Worm (Caenorhabditis elegans) whole organism, L1 larva: ENCODE measurements around the gene C01B10.11.

Experiments
- ceh-63 ChIP-seq: fragments of 200-800 bp; sonication (Bioruptor generic); optimal IDR thresholded peaks from 2 replicates; lab custom pipeline; 2018; ENCODE audit warnings: mild to moderate bottlenecking, missing genetic modification characterization, missing compliant biosample characterization
- efl-3 ChIP-seq: fragments of 200-800 bp; sonication (Bioruptor generic); optimal IDR thresholded peaks from 2 replicates; lab custom pipeline; 2018; ENCODE audit warnings: mild to moderate bottlenecking, missing genetic modification characterization, missing compliant biosample characterization
- egl-13 ChIP-seq: sonication (generic microtip); optimal IDR thresholded peaks from 2 replicates; lab custom pipeline; 2016; ENCODE audit warnings: missing genotype, missing genetic modification reagents, missing genetic modification characterization, missing compliant biosample characterization
- fkh-10 ChIP-seq: sonication (generic microtip); optimal IDR thresholded peaks from 2 replicates; lab custom pipeline; 2017; ENCODE audit warnings: missing biosample characterization, missing genetic modification reagents, missing genetic modification characterization
- lin-15B ChIP-seq: fragments of 150-350 bp; sonication (generic microtip); optimal IDR thresholded peaks from 3 replicates; lab custom pipeline; 2014; ENCODE audit warnings: missing biosample characterization, missing genetic modification characterization
- mab-9 ChIP-seq: fragments of 200-800 bp; sonication (Bioruptor generic); IDR thresholded peaks from 2 replicates; pipeline ENCODE4 v1.3.6; 2022; ENCODE audit warnings: missing genetic modification reagents, missing genetic modification characterization, missing compliant biosample characterization
- mep-1 ChIP-seq: fragments of 150-350 bp; optimal IDR thresholded peaks from 2 replicates; lab custom pipeline; 2014; ENCODE audit warnings: missing biosample characterization, missing genetic modification characterization
- nhr-28 ChIP-seq: fragments of 150-350 bp; optimal IDR thresholded peaks from 2 replicates; lab custom pipeline; 2014; ENCODE audit warnings: missing biosample characterization, missing genetic modification characterization
- nhr-84 ChIP-seq: sonication (generic microtip); optimal IDR thresholded peaks from 2 replicates; lab custom pipeline; 2017; ENCODE audit warnings: missing biosample characterization, missing genetic modification characterization
- skn-1 ChIP-seq: fragments of 150-350 bp; optimal IDR thresholded peaks from 2 replicates; lab custom pipeline; 2014; ENCODE audit warnings: missing biosample characterization, missing genetic modification characterization
- unc-130 ChIP-seq: fragments of 150-350 bp; optimal IDR thresholded peaks from 2 replicates; lab custom pipeline; 2017; ENCODE audit warnings: missing biosample characterization, missing genetic modification characterization, inconsistent platforms

DNA sequence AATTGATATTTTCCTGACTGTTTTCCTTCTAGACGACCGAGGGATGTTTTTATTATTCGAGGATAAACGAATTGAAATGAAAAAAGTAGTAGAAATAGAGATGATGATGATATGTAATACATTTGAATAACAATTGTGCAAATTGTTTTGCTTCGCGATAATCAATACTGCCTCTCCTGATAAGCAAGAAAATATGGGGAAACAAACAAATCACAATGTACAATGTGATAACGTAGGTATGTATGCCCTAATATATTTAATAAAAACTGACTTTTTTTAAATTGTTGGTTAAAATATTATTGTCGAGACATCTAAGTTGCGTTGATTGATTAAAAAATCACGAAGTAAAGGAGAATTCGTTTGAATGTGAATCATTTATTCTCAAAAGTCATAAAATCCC lies 30.0 kb upstream of the C01B10.11 start, which contains the start of gene cest-5.2:
- TF ChIP-seq unc-130 (tag; lab: Kevin White, UChicago) (no peak), skn-1 (no peak), mab-9 (no peak), ceh-63 (no peak), mep-1 (no peak), nhr-28 (no peak), efl-3 (GFP tag; lab: Kevin White, UChicago) (no peak), lin-15B (tag; lab: Kevin White, UChicago) (no peak), nhr-84 (no peak), fkh-10 (GFP tag; lab: Kevin White, UChicago) (no peak), egl-13 (tag; lab: Kevin White, UChicago) (no peak)
